3 worm cellular contexts compared by ENCODE assay signal in genomic region chrV:14094953-14095352, ce11.
TF ChIP-seq lines count a peak whose summit lies in the region.

No protein-coding gene starts in this region.

TF ChIP-seq in whole organism, L1 larva, 84 proteins besides CTCF, POLR2A, EP300 and RAD21 (continued from another document and continues in another):
- TF ChIP-seq efl-1 (optimal IDR thresholded peaks at IDR 0.05; lab: Kevin White, UChicago) (no peak), efl-1 (GFP tag; optimal IDR thresholded peaks at IDR 0.05 in 1 of 2; lab: Kevin White, UChicago) (peak in 1 of 2 experiments; percentile 9), fkh-8 (tag; optimal IDR thresholded peaks at IDR 0.05; lab: Kevin White, UChicago) (no peak), egl-27 (tag; optimal IDR thresholded peaks at IDR 0.05; lab: Kevin White, UChicago) (no peak), pag-3 (tag; optimal IDR thresholded peaks at IDR 0.05; lab: Kevin White, UChicago; ENCODE audit: borderline replicate concordance, insufficient read depth) (no peak), ama-1 (optimal IDR thresholded peaks at IDR 0.05; lab: Kevin White, UChicago) (no peak), lin-13 (GFP tag; optimal IDR thresholded peaks at IDR 0.05; lab: Kevin White, UChicago) (no peak), ceh-63 (GFP tag; optimal IDR thresholded peaks at IDR 0.05; lab: Kevin White, UChicago) (no peak), lin-35 (GFP tag; optimal IDR thresholded peaks at IDR 0.05; lab: Kevin White, UChicago) (no peak), mep-1 (tag; optimal IDR thresholded peaks at IDR 0.05; lab: Kevin White, UChicago) (peak; percentile 20), nhr-84 (tag; optimal IDR thresholded peaks at IDR 0.05; lab: Kevin White, UChicago) (no peak), nhr-77 (tag; optimal IDR thresholded peaks at IDR 0.05; lab: Kevin White, UChicago) (no peak), nhr-85 (tag; lab: Kevin White, UChicago) (peak; percentile 85), C16A3.4 (tag; optimal IDR thresholded peaks at IDR 0.05; lab: Kevin White, UChicago) (no peak), nhr-12 (tag; optimal IDR thresholded peaks at IDR 0.05; lab: Kevin White, UChicago) (no peak), elt-3 (tag; optimal IDR thresholded peaks at IDR 0.05; lab: Kevin White, UChicago) (peak in 5 of 6 experiments; percentile 55 to 99 (median 70)), nhr-47 (tag; optimal IDR thresholded peaks at IDR 0.05; lab: Kevin White, UChicago) (peak; percentile 20), lin-14 (GFP tag; optimal IDR thresholded peaks at IDR 0.05; lab: Kevin White, UChicago) (peak; percentile 84), unc-30 (tag; optimal IDR thresholded peaks at IDR 0.05; lab: Kevin White, UChicago) (no peak), ces-1 (GFP tag; optimal IDR thresholded peaks at IDR 0.05; lab: Kevin White, UChicago) (no peak), nhr-76 (tag; optimal IDR thresholded peaks at IDR 0.05; lab: Kevin White, UChicago) (no peak), pax-3 (tag; optimal IDR thresholded peaks at IDR 0.05; lab: Kevin White, UChicago) (no peak), nhr-11 (tag; optimal IDR thresholded peaks at IDR 0.05; lab: Kevin White, UChicago) (no peak), hlh-4 (tag; optimal IDR thresholded peaks at IDR 0.05; lab: Kevin White, UChicago) (no peak), skn-1 (tag; optimal IDR thresholded peaks at IDR 0.05; lab: Kevin White, UChicago) (no peak), ceh-90 (tag; optimal IDR thresholded peaks at IDR 0.05; lab: Kevin White, UChicago) (no peak), zag-1 (tag; optimal IDR thresholded peaks at IDR 0.05; lab: Kevin White, UChicago) (no peak), Y116A8C.19 (tag; optimal IDR thresholded peaks at IDR 0.05; lab: Kevin White, UChicago; ENCODE audit: borderline replicate concordance) (no peak), nhr-19 (GFP tag; conservative IDR thresholded peaks at IDR 0.05; lab: Robert Waterston, UW) (peak; percentile 23; the same call in 1 of the 2 replicates), nhr-90 (tag; optimal IDR thresholded peaks at IDR 0.05; lab: Kevin White, UChicago; ENCODE audit: poor library complexity) (peak; percentile 46), ceh-8 (GFP tag; optimal IDR thresholded peaks at IDR 0.05; lab: Kevin White, UChicago) (no peak), nhr-28 (tag; optimal IDR thresholded peaks at IDR 0.05; lab: Kevin White, UChicago) (no peak), egl-13 (tag; optimal IDR thresholded peaks at IDR 0.05; lab: Kevin White, UChicago) (no peak), tbx-2 (tag; optimal IDR thresholded peaks at IDR 0.05; lab: Kevin White, UChicago) (peak; percentile 56), lin-39 (tag; optimal IDR thresholded peaks at IDR 0.05; lab: Kevin White, UChicago) (no peak), mdl-1 (tag; optimal IDR thresholded peaks at IDR 0.05; lab: Kevin White, UChicago) (peak in 1 of 2 experiments; percentile 10), aly-2 (tag; optimal IDR thresholded peaks at IDR 0.05; lab: Kevin White, UChicago) (no peak), ceh-88 (GFP tag; IDR thresholded peaks at IDR 0.05; lab: Robert Waterston, UW) (no peak), fkh-4 (tag; optimal IDR thresholded peaks at IDR 0.05; lab: Kevin White, UChicago; ENCODE audit: borderline replicate concordance) (no peak), C34B4.2 (tag; optimal IDR thresholded peaks at IDR 0.05; lab: Kevin White, UChicago) (no peak), lsy-2 (tag; optimal IDR thresholded peaks at IDR 0.05; lab: Kevin White, UChicago) (peak in 1 of 2 experiments; percentile 24), isw-1 (GFP tag; IDR thresholded peaks at IDR 0.05; lab: Robert Waterston, UW) (no peak), aha-1 (tag; optimal IDR thresholded peaks at IDR 0.05; lab: Kevin White, UChicago) (no peak), ztf-11 (tag; optimal IDR thresholded peaks at IDR 0.05; lab: Kevin White, UChicago) (no peak), xbp-1 (tag; optimal IDR thresholded peaks at IDR 0.05; lab: Kevin White, UChicago) (no peak)

TF ChIP-seq in whole organism, L2 larva, 48 proteins besides CTCF, POLR2A, EP300 and RAD21 (continued from another document):
- TF ChIP-seq Y55F3AM.14 (GFP tag; optimal IDR thresholded peaks at IDR 0.05; lab: Kevin White, UChicago), result no peak
- TF ChIP-seq lin-39 (tag; optimal IDR thresholded peaks at IDR 0.05; lab: Kevin White, UChicago), result no peak
- TF ChIP-seq snpc-4 (tag; optimal IDR thresholded peaks at IDR 0.05; lab: Kevin White, UChicago), result no peak
- TF ChIP-seq F13H6.1 (tag; optimal IDR thresholded peaks at IDR 0.05; lab: Kevin White, UChicago), result no peak
- no peak for TF ChIP-seq unc-62 (GFP tag; optimal IDR thresholded peaks at IDR 0.05; lab: Kevin White, UChicago)
- no peak for TF ChIP-seq aly-2 (tag; optimal IDR thresholded peaks at IDR 0.05; lab: Kevin White, UChicago)
- TF ChIP-seq elt-1 (tag; optimal IDR thresholded peaks at IDR 0.05; lab: Kevin White, UChicago), result no peak
- no peak for TF ChIP-seq ama-1 (optimal IDR thresholded peaks at IDR 0.05; lab: Kevin White, UChicago)
- TF ChIP-seq alr-1 (tag; optimal IDR thresholded peaks at IDR 0.05; lab: Kevin White, UChicago), result no peak
- no peak for TF ChIP-seq ceh-82 (tag; optimal IDR thresholded peaks at IDR 0.05; lab: Kevin White, UChicago)
- TF ChIP-seq crh-2 (tag; optimal IDR thresholded peaks at IDR 0.05; lab: Kevin White, UChicago), result no peak
- no peak for TF ChIP-seq nhr-77 (tag; optimal IDR thresholded peaks at IDR 0.05; lab: Kevin White, UChicago)
- peak; percentile 65 for TF ChIP-seq nhr-25 (tag; optimal IDR thresholded peaks at IDR 0.05; lab: Kevin White, UChicago)
- no peak for TF ChIP-seq dmd-4 (tag; optimal IDR thresholded peaks at IDR 0.05; lab: Kevin White, UChicago)
- TF ChIP-seq mbf-1 (tag; optimal IDR thresholded peaks at IDR 0.05; lab: Kevin White, UChicago), result no peak
- TF ChIP-seq ceh-16 (tag; optimal IDR thresholded peaks at IDR 0.05; lab: Kevin White, UChicago), result no peak
- TF ChIP-seq nhr-11 (tag; optimal IDR thresholded peaks at IDR 0.05; lab: Kevin White, UChicago), result no peak
- TF ChIP-seq nhr-129 (tag; optimal IDR thresholded peaks at IDR 0.05; lab: Kevin White, UChicago), result no peak
- TF ChIP-seq lin-11 (tag; optimal IDR thresholded peaks at IDR 0.05; lab: Kevin White, UChicago), result no peak
- no peak for TF ChIP-seq lsy-2 (tag; optimal IDR thresholded peaks at IDR 0.05; lab: Kevin White, UChicago)
- TF ChIP-seq zag-1 (tag; optimal IDR thresholded peaks at IDR 0.05; lab: Kevin White, UChicago), result no peak
- TF ChIP-seq blmp-1 (tag; optimal IDR thresholded peaks at IDR 0.05; lab: Kevin White, UChicago; ENCODE audit: insufficient read depth), result no peak
- no peak for TF ChIP-seq unc-39 (tag; optimal IDR thresholded peaks at IDR 0.05; lab: Kevin White, UChicago)
- TF ChIP-seq sma-9 (GFP tag; optimal IDR thresholded peaks at IDR 0.05; lab: Kevin White, UChicago), result peak; percentile 84
- TF ChIP-seq sma-9 (tag; optimal IDR thresholded peaks at IDR 0.05; lab: Kevin White, UChicago), result no peak
- no peak for TF ChIP-seq unc-55 (GFP tag; optimal IDR thresholded peaks at IDR 0.05; lab: Kevin White, UChicago)
- TF ChIP-seq ztf-4 (tag; optimal IDR thresholded peaks at IDR 0.05; lab: Kevin White, UChicago), result no peak
- peak in 1 of 2 experiments; percentile 3 for TF ChIP-seq mdl-1 (tag; optimal IDR thresholded peaks at IDR 0.05; lab: Kevin White, UChicago)
- TF ChIP-seq ztf-1 (GFP tag; conservative IDR thresholded peaks at IDR 0.05; lab: Robert Waterston, UW), result no peak
- TF ChIP-seq fos-1 (tag; optimal IDR thresholded peaks at IDR 0.05; lab: Kevin White, UChicago), result peak; percentile 26
- TF ChIP-seq nhr-237 (tag; optimal IDR thresholded peaks at IDR 0.05; lab: Kevin White, UChicago), result no peak
- TF ChIP-seq R02D3.7 (tag; optimal IDR thresholded peaks at IDR 0.05; lab: Kevin White, UChicago), result no peak

TF ChIP-seq in whole organism, L4 larva, 104 proteins besides CTCF, POLR2A, EP300 and RAD21 (continued from another document):
- peak; percentile 70 for TF ChIP-seq aha-1 (tag; lab: Kevin White, UChicago)
- no peak for TF ChIP-seq daf-19 (GFP tag; conservative IDR thresholded peaks at IDR 0.05; lab: Robert Waterston, UW)
- no peak for TF ChIP-seq rbr-2 (tag; optimal IDR thresholded peaks at IDR 0.05; lab: Kevin White, UChicago)
- TF ChIP-seq ceh-44 (GFP tag; IDR thresholded peaks at IDR 0.05; lab: Robert Waterston, UW), result no peak
- TF ChIP-seq ceh-62 (tag; optimal IDR thresholded peaks at IDR 0.05; lab: Kevin White, UChicago), result no peak
- TF ChIP-seq ceh-20 (GFP tag; IDR thresholded peaks at IDR 0.05; lab: Robert Waterston, UW), result peak; percentile 83
- no peak for TF ChIP-seq madf-9 (GFP tag; conservative IDR thresholded peaks at IDR 0.05; lab: Robert Waterston, UW)
- no peak for TF ChIP-seq nhr-42 (GFP tag; IDR thresholded peaks at IDR 0.05; lab: Robert Waterston, UW)
- no peak for TF ChIP-seq tag-97 (GFP tag; IDR thresholded peaks at IDR 0.05; lab: Robert Waterston, UW)
- TF ChIP-seq lin-13 (GFP tag; optimal IDR thresholded peaks at IDR 0.05; lab: Kevin White, UChicago), result no peak
- TF ChIP-seq skn-1 (tag; optimal IDR thresholded peaks at IDR 0.05; lab: Kevin White, UChicago), result no peak
- TF ChIP-seq duxl-1 (tag; optimal IDR thresholded peaks at IDR 0.05; lab: Kevin White, UChicago; ENCODE audit: poor library complexity), result no peak
- TF ChIP-seq nhr-25 (tag; optimal IDR thresholded peaks at IDR 0.05; lab: Kevin White, UChicago; ENCODE audit: borderline replicate concordance, insufficient read depth), result peak; percentile 35
- no peak for TF ChIP-seq jun-1 (tag; optimal IDR thresholded peaks at IDR 0.05; lab: Kevin White, UChicago)
- peak; percentile 15 for TF ChIP-seq hlh-11 (tag; optimal IDR thresholded peaks at IDR 0.05; lab: Kevin White, UChicago)
- no peak for TF ChIP-seq ztf-11 (tag; optimal IDR thresholded peaks at IDR 0.05; lab: Kevin White, UChicago)
- no peak for TF ChIP-seq lsy-2 (tag; optimal IDR thresholded peaks at IDR 0.05; lab: Kevin White, UChicago)
- TF ChIP-seq lim-7 (GFP tag; IDR thresholded peaks at IDR 0.05; lab: Robert Waterston, UW), result no peak
- TF ChIP-seq unc-62 (GFP tag; optimal IDR thresholded peaks at IDR 0.05 in 1 of 2; lab: Kevin White, UChicago), result peak in 1 of 2 experiments; percentile 81
- no peak for TF ChIP-seq unc-62 (tag; optimal IDR thresholded peaks at IDR 0.05; lab: Kevin White, UChicago)
- TF ChIP-seq nhr-28 (tag; optimal IDR thresholded peaks at IDR 0.05; lab: Kevin White, UChicago), result peak; percentile 67
- TF ChIP-seq nhr-77 (tag; optimal IDR thresholded peaks at IDR 0.05; lab: Kevin White, UChicago), result no peak
- no peak for TF ChIP-seq ama-1 (optimal IDR thresholded peaks at IDR 0.05; lab: Kevin White, UChicago)
- TF ChIP-seq mdl-1 (tag; optimal IDR thresholded peaks at IDR 0.05; lab: Kevin White, UChicago), result peak in 1 of 2 experiments; percentile 41
